Fruit fly (Drosophila melanogaster) whole organism, embryonic: Measurements from ENCODE around the gene CG4991.

Experiments used
- Atf6 ChIP-seq: fragments of 200-800 bp; sonication (Bioruptor generic); IDR thresholded peaks from 2 replicates; pipeline ENCODE4 v1.3.6; 2022; ENCODE audit warnings: missing biosample characterization, missing genetic modification characterization
- B-H1 ChIP-seq: fragments of 200-800 bp; sonication (Bioruptor generic); IDR thresholded peaks from 3 replicates; pipeline ENCODE4 v1.3.6; 2022; ENCODE audit warnings: missing biosample characterization, missing genetic modification characterization
- CG10366 ChIP-seq: fragments of 200-800 bp; sonication (Bioruptor generic); IDR thresholded peaks from 2 replicates; pipeline ENCODE4 v1.3.6; 2022; ENCODE audit warnings: missing biosample characterization, missing genetic modification characterization
- CG10543 ChIP-seq: fragments of 200-800 bp; sonication (Bioruptor generic); optimal IDR thresholded peaks from 3 replicates; lab custom pipeline; 2017; ENCODE audit warnings: missing biosample characterization, mild to moderate bottlenecking, missing genetic modification characterization, moderate library complexity
- CG11093 ChIP-seq: fragments of 200-800 bp; sonication (Bioruptor generic); IDR thresholded peaks from 3 replicates; pipeline ENCODE4 v1.3.6; 2022; ENCODE audit warnings: missing biosample characterization, missing genetic modification characterization
- CG12769 ChIP-seq: fragments of 200-800 bp; sonication (Bioruptor generic); optimal IDR thresholded peaks from 2 replicates; lab custom pipeline; 2019; ENCODE audit warnings: missing biosample characterization, mild to moderate bottlenecking, missing genetic modification characterization, moderate library complexity
- CG14710 ChIP-seq: fragments of 200-800 bp; sonication (Bioruptor generic); optimal IDR thresholded peaks from 3 replicates; lab custom pipeline; 2019; ENCODE audit warnings: missing biosample characterization, mild to moderate bottlenecking, missing genetic modification characterization, moderate library complexity
- CG15011 ChIP-seq: fragments of 200-800 bp; sonication (Bioruptor generic); optimal IDR thresholded peaks from 3 replicates; lab custom pipeline; 2018; ENCODE audit warnings: missing biosample characterization, mild to moderate bottlenecking, missing genetic modification characterization
- CG17186 ChIP-seq: fragments of 200-800 bp; sonication (Bioruptor generic); optimal IDR thresholded peaks from 3 replicates; lab custom pipeline; 2017; ENCODE audit warnings: missing biosample characterization, missing genetic modification reagents, missing genetic modification characterization
- CG1792 ChIP-seq: fragments of 200-800 bp; sonication (Bioruptor generic); optimal IDR thresholded peaks from 2 replicates; lab custom pipeline; 2016; ENCODE audit warnings: missing biosample characterization, missing genetic modification characterization
- CG2889 ChIP-seq: fragments of 200-800 bp; sonication (Bioruptor generic); IDR thresholded peaks from 3 replicates; pipeline ENCODE4 v1.3.6; 2022; ENCODE audit warnings: missing biosample characterization, missing genetic modification characterization
- CG3407 ChIP-seq: fragments of 200-800 bp; sonication (Bioruptor generic); optimal IDR thresholded peaks from 2 replicates; lab custom pipeline; 2018; ENCODE audit warnings: missing biosample characterization, mild to moderate bottlenecking, missing genetic modification characterization
- CG4617 ChIP-seq: fragments of 200-800 bp; sonication (Bioruptor generic); optimal IDR thresholded peaks from 3 replicates; lab custom pipeline; 2016; ENCODE audit warnings: missing biosample characterization, missing genetic modification characterization, borderline replicate concordance
- CG4730 ChIP-seq: fragments of 200-800 bp; sonication (Bioruptor generic); IDR thresholded peaks from 2 replicates; pipeline ENCODE4 v1.3.6; 2022; ENCODE audit warnings: missing biosample characterization, missing genetic modification characterization
- CG4854 ChIP-seq: fragments of 200-800 bp; sonication (Bioruptor generic); optimal IDR thresholded peaks from 2 replicates; lab custom pipeline; 2016; ENCODE audit warnings: missing biosample characterization, missing genetic modification characterization, inconsistent platforms
- CG5953 ChIP-seq: fragments of 200-800 bp; sonication (Bioruptor generic); IDR thresholded peaks from 2 replicates; pipeline ENCODE4 v1.3.6; 2022; ENCODE audit warnings: missing biosample characterization, missing genetic modification characterization
- CG7745 ChIP-seq: fragments of 200-800 bp; sonication (Bioruptor generic); optimal IDR thresholded peaks from 2 replicates; lab custom pipeline; 2018; ENCODE audit warnings: missing biosample characterization, mild to moderate bottlenecking, missing genetic modification characterization, moderate library complexity
- CG7963 ChIP-seq: fragments of 200-800 bp; sonication (Bioruptor generic); IDR thresholded peaks from 3 replicates; pipeline ENCODE4 v1.3.6; 2022; ENCODE audit warnings: missing biosample characterization, missing genetic modification characterization; ENCODE audit not compliant: partially characterized antibody
- CG9437 ChIP-seq: fragments of 200-800 bp; sonication (Bioruptor generic); optimal IDR thresholded peaks from 2 replicates; lab custom pipeline; 2018; ENCODE audit warnings: missing biosample characterization, mild to moderate bottlenecking, missing genetic modification characterization
- CkIIα-i1 ChIP-seq: fragments of 200-800 bp; sonication (Bioruptor generic); IDR thresholded peaks from 2 replicates; pipeline ENCODE4 v1.3.6; 2022; ENCODE audit warnings: missing biosample characterization, missing genetic modification characterization
- D ChIP-seq, 2 experiments: fragments of 200-800 bp in 1 of 2; fragments of >200 bp in 1 of 2; sonication (Bioruptor generic) in 1 of 2; optimal IDR thresholded peaks; 2 replicates in 1 of 2; 3 replicates in 1 of 2; lab custom pipeline; 2017; ENCODE audit warnings: mild to moderate bottlenecking in 1 of 2, missing biosample characterization in 1 of 2, missing genetic modification characterization in 1 of 2, missing genetic modification reagents in 1 of 2
- Dad ChIP-seq: fragments of 200-800 bp; sonication (Bioruptor generic); optimal IDR thresholded peaks from 3 replicates; lab custom pipeline; 2016; ENCODE audit warnings: missing biosample characterization, missing genetic modification characterization
- HLH4C ChIP-seq: fragments of 200-800 bp; sonication (Bioruptor generic); IDR thresholded peaks from 3 replicates; pipeline ENCODE4 v1.3.6; 2022; ENCODE audit warnings: missing biosample characterization, missing genetic modification characterization; ENCODE audit not compliant: partially characterized antibody
- HLH54F ChIP-seq: fragments of 200-800 bp; sonication (Bioruptor generic); optimal IDR thresholded peaks from 3 replicates; lab custom pipeline; 2016; ENCODE audit warnings: missing biosample characterization, missing genetic modification characterization
- Jarid2 ChIP-seq: fragments of 200-800 bp; sonication (Bioruptor generic); optimal IDR thresholded peaks from 3 replicates; lab custom pipeline; 2017; ENCODE audit warnings: mild to moderate bottlenecking, missing biosample characterization, missing genetic modification reagents, missing genetic modification characterization
- Ravus ChIP-seq: fragments of 200-800 bp; sonication (Bioruptor generic); IDR thresholded peaks from 2 replicates; pipeline ENCODE4 v1.3.6; 2022; ENCODE audit warnings: missing biosample characterization, missing genetic modification characterization
- Scr ChIP-seq: fragments of 200-800 bp; sonication (Bioruptor generic); IDR thresholded peaks from 2 replicates; pipeline ENCODE4 v1.3.6; 2022; ENCODE audit warnings: missing biosample characterization, missing genetic modification characterization; ENCODE audit not compliant: partially characterized antibody
- Side ChIP-seq: fragments of 200-800 bp; sonication (Bioruptor generic); optimal IDR thresholded peaks from 2 replicates; lab custom pipeline; 2016; ENCODE audit warnings: missing biosample characterization, missing genetic modification characterization
- Six4 ChIP-seq: fragments of 200-800 bp; sonication (Bioruptor generic); optimal IDR thresholded peaks from 2 replicates; lab custom pipeline; 2016; ENCODE audit warnings: missing biosample characterization, missing genetic modification characterization
- TFAM ChIP-seq: fragments of 200-800 bp; sonication (Bioruptor generic); optimal IDR thresholded peaks from 2 replicates; lab custom pipeline; 2017; ENCODE audit warnings: missing biosample characterization, missing genetic modification characterization, inconsistent platforms
- Vsx1 ChIP-seq: fragments of 200-800 bp; sonication (Bioruptor generic); optimal IDR thresholded peaks from 2 replicates; lab custom pipeline; 2017; ENCODE audit warnings: missing biosample characterization, mild to moderate bottlenecking, missing genetic modification characterization, missing genetic modification reagents
- Xbp1 ChIP-seq: fragments of 200-800 bp; sonication (Bioruptor generic); optimal IDR thresholded peaks from 3 replicates; lab custom pipeline; 2016; ENCODE audit warnings: missing biosample characterization, mild to moderate bottlenecking, missing genetic modification characterization
- ap ChIP-seq: fragments of 200-800 bp; sonication (Bioruptor generic); IDR thresholded peaks from 2 replicates; pipeline ENCODE4 v1.3.6; 2022; ENCODE audit warnings: missing biosample characterization, missing genetic modification characterization
- bcd ChIP-seq: fragments of 200-800 bp; sonication (Bioruptor generic); optimal IDR thresholded peaks from 2 replicates; lab custom pipeline; 2017; ENCODE audit warnings: missing biosample characterization, mild to moderate bottlenecking, missing genetic modification characterization
- chif ChIP-seq, 2 experiments: fragments of 200-800 bp; sonication (Bioruptor generic); optimal IDR thresholded peaks; 3 replicates each; lab custom pipeline; 2016; ENCODE audit warnings: missing biosample characterization in 2 of 2, missing genetic modification characterization in 2 of 2
- chinmo ChIP-seq: fragments of 200-800 bp; sonication (Bioruptor generic); IDR thresholded peaks from 4 replicates; pipeline ENCODE4 v1.3.6; 2022; ENCODE audit warnings: missing biosample characterization, missing genetic modification characterization; ENCODE audit not compliant: partially characterized antibody
- chm ChIP-seq: fragments of 200-800 bp; sonication (Bioruptor generic); IDR thresholded peaks from 2 replicates; pipeline ENCODE4 v1.3.6; 2022; ENCODE audit warnings: missing biosample characterization, missing genetic modification characterization
- ci ChIP-seq: fragments of 200-800 bp; sonication (Bioruptor generic); IDR thresholded peaks from 3 replicates; pipeline ENCODE4 v1.3.6; 2022; ENCODE audit warnings: missing biosample characterization, missing genetic modification characterization
- eve ChIP-seq, 2 experiments: fragments of >200 bp; optimal IDR thresholded peaks; 2 replicates each; lab custom pipeline; 2017; ENCODE audit warnings: missing biosample characterization in 2 of 2, missing genetic modification characterization in 2 of 2
- gcm2 ChIP-seq: fragments of 200-800 bp; sonication (Bioruptor generic); optimal IDR thresholded peaks from 2 replicates; lab custom pipeline; 2016; ENCODE audit warnings: missing biosample characterization, missing genetic modification characterization
- her ChIP-seq: fragments of 200-800 bp; sonication (Bioruptor generic); optimal IDR thresholded peaks from 2 replicates; lab custom pipeline; 2016; ENCODE audit warnings: missing biosample characterization, missing genetic modification characterization
- jumu ChIP-seq: fragments of 200-800 bp; sonication (Bioruptor generic); optimal IDR thresholded peaks from 3 replicates; lab custom pipeline; 2016; ENCODE audit warnings: missing biosample characterization, missing genetic modification characterization
- lab ChIP-seq: fragments of 200-800 bp; sonication (Bioruptor generic); optimal IDR thresholded peaks from 3 replicates; lab custom pipeline; 2017; ENCODE audit warnings: missing biosample characterization, missing genetic modification characterization, mild to moderate bottlenecking, moderate library complexity, missing genetic modification reagents
- pnt ChIP-seq: fragments of 200-800 bp; sonication (Bioruptor generic); optimal IDR thresholded peaks from 3 replicates; lab custom pipeline; 2016; ENCODE audit warnings: missing biosample characterization, missing genetic modification characterization
- row ChIP-seq: fragments of 200-800 bp; sonication (Bioruptor generic); IDR thresholded peaks from 3 replicates; pipeline ENCODE4 v1.3.6; 2022; ENCODE audit warnings: missing biosample characterization, missing genetic modification characterization
- sima ChIP-seq: fragments of 200-800 bp; sonication (Bioruptor generic); optimal IDR thresholded peaks from 2 replicates; lab custom pipeline; 2016; ENCODE audit warnings: missing biosample characterization, missing genetic modification characterization
- slp2 ChIP-seq: fragments of 200-800 bp; sonication (Bioruptor generic); optimal IDR thresholded peaks from 2 replicates; lab custom pipeline; 2016; ENCODE audit warnings: missing biosample characterization, missing genetic modification characterization
- tll ChIP-seq, 2 experiments: fragments of 200-800 bp in 1 of 2; fragments of >200 bp in 1 of 2; sonication (Bioruptor generic) in 1 of 2; optimal IDR thresholded peaks; 2 replicates each; lab custom pipeline; 2017 to 2019; ENCODE audit warnings: missing biosample characterization in 2 of 2, missing genetic modification characterization in 2 of 2, mild to moderate bottlenecking in 1 of 2, moderate library complexity in 1 of 2

CG4991 gene

dm6 chrX:17129733-17130466, 38.2 kb downstream of the CG4991 start (continued):
- TF ChIP-seq Vsx1 (GFP tag; lab: Kevin White, UChicago) = peak; percentile 69
- no peak for TF ChIP-seq eve (GFP tag; optimal IDR thresholded peaks at IDR 0.05; lab: Kevin White, UChicago)
- peak; percentile 91 for TF ChIP-seq lab (GFP tag; lab: Kevin White, UChicago)
- peak; percentile 74 for TF ChIP-seq CG10366
- no peak for TF ChIP-seq pnt (GFP tag; lab: Kevin White, UChicago)
- peak; percentile 70 for TF ChIP-seq CG14710 (tag; lab: Kevin White, UChicago)
- peak; percentile 58 for TF ChIP-seq Ravus (GFP tag; lab: Robert Waterston, UW)
- no peak for TF ChIP-seq HLH4C (GFP tag; lab: Robert Waterston, UW)
- TF ChIP-seq HLH54F (GFP tag; lab: Kevin White, UChicago) = peak; percentile 37
- TF ChIP-seq Six4 = peak; percentile 76
- peak; percentile 75 for TF ChIP-seq Xbp1 (GFP tag; lab: Kevin White, UChicago)
- TF ChIP-seq CG10543 = peak; percentile 79
- TF ChIP-seq CG11093 = peak; percentile 64; the same call in 2 of the 3 replicates
- TF ChIP-seq CkIIα-i1 (GFP tag; lab: Robert Waterston, UW) = no peak
- TF ChIP-seq gcm2 (GFP tag; lab: Kevin White, UChicago) = no peak
- TF ChIP-seq CG9437 (GFP tag; lab: Kevin White, UChicago) = peak; percentile 77
- no peak for TF ChIP-seq D (optimal IDR thresholded peaks at IDR 0.05; lab: Kevin White, UChicago)
- peak; percentile 65 for TF ChIP-seq D (GFP tag; optimal IDR thresholded peaks at IDR 0.05; lab: Kevin White, UChicago)
- 0 out of 2 replicates have a peak, but pooled peaks have one; percentile 40 for TF ChIP-seq chm
- TF ChIP-seq chinmo (GFP tag; lab: Robert Waterston, UW) = 0 out of 4 replicates have a peak, but pooled peaks have one; percentile 57
- no peak for TF ChIP-seq CG1792 (GFP tag; lab: Kevin White, UChicago)
- TF ChIP-seq CG12769 (tag; lab: Kevin White, UChicago) = no peak
- TF ChIP-seq slp2 (GFP tag; lab: Kevin White, UChicago) = no peak
- TF ChIP-seq CG3407 (GFP tag; lab: Kevin White, UChicago) = peak; percentile 70
- TF ChIP-seq B-H1 (GFP tag; lab: Robert Waterston, UW) = peak; percentile 46; the same call in 2 of the 3 replicates
- TF ChIP-seq CG7745 = no peak
- no peak for TF ChIP-seq Jarid2 (GFP tag; lab: Kevin White, UChicago)
- TF ChIP-seq CG4617 (GFP tag; lab: Kevin White, UChicago) = peak; percentile 8
- peak; percentile 66; the same call in 2 of the 3 replicates for TF ChIP-seq CG2889 (GFP tag; lab: Robert Waterston, UW)
- TF ChIP-seq tll (GFP tag; optimal IDR thresholded peaks at IDR 0.05; lab: Kevin White, UChicago) = no peak
- TF ChIP-seq CG4854 (GFP tag; lab: Kevin White, UChicago) = peak; percentile 11
- peak; percentile 63; the same call in 1 of the 2 replicates for TF ChIP-seq ap (GFP tag; lab: Robert Waterston, UW)
- no peak for TF ChIP-seq Dad (GFP tag; lab: Kevin White, UChicago)
- no peak for TF ChIP-seq jumu (GFP tag; lab: Kevin White, UChicago)
- TF ChIP-seq CG15011 (GFP tag; lab: Kevin White, UChicago) = peak; percentile 29
- no peak for TF ChIP-seq her
- TF ChIP-seq CG4730 = peak; percentile 60
- TF ChIP-seq Side (GFP tag; lab: Kevin White, UChicago) = no peak
- TF ChIP-seq Atf6 (GFP tag; lab: Robert Waterston, UW) = peak; percentile 70; the same call in 1 of the 2 replicates
- TF ChIP-seq CG7963 (GFP tag; lab: Robert Waterston, UW) = no peak
- peak; percentile 84; the same call in 2 of the 3 replicates for TF ChIP-seq ci (GFP tag; lab: Robert Waterston, UW)
- TF ChIP-seq sima (GFP tag; lab: Kevin White, UChicago) = no peak
- peak; percentile 80; the same call in 1 of the 2 replicates for TF ChIP-seq CG5953 (GFP tag; lab: Robert Waterston, UW)
- TF ChIP-seq row (GFP tag; lab: Robert Waterston, UW) = peak; percentile 90
- TF ChIP-seq TFAM = no peak
- TF ChIP-seq bcd (GFP tag; lab: Kevin White, UChicago) = peak; percentile 76
- no peak for TF ChIP-seq Scr (GFP tag; lab: Robert Waterston, UW)
- no peak for TF ChIP-seq CG17186 (GFP tag; lab: Kevin White, UChicago)
- no peak for TF ChIP-seq chif (GFP tag; optimal IDR thresholded peaks at IDR 0.05; lab: Kevin White, UChicago)
